Worm (Caenorhabditis elegans): ENCODE measurements around the gene C16D2.1.

ce11 chrII:9098505-9098904 lies 33.0 kb upstream of the C16D2.1 start, which contains the start of gene clh-5:
- TF ChIP-seq him-1 (tag; optimal IDR thresholded peaks at IDR 0.05) (no peak), W03F9.2 (tag; optimal IDR thresholded peaks at IDR 0.05) (no peak), dao-5 (tag; optimal IDR thresholded peaks at IDR 0.05) (no peak)
